Fruit fly (Drosophila melanogaster) whole organism: ENCODE measurements around the gene CG11951.

ENCODE experiments used
- EcR ChIP-seq, 2 experiments: fragments of >200 bp; optimal IDR thresholded peaks; 2 replicates each; lab custom pipeline; 2017; ENCODE audit warnings: missing biosample characterization in 2 of 2, missing genetic modification characterization in 2 of 2, missing genetic modification reagents in 2 of 2
- pan ChIP-seq: fragments of >200 bp; optimal IDR thresholded peaks from 2 replicates; lab custom pipeline; 2017
- psq ChIP-seq: fragments of >200 bp; optimal IDR thresholded peaks from 2 replicates; lab custom pipeline; 2017

DNA sequence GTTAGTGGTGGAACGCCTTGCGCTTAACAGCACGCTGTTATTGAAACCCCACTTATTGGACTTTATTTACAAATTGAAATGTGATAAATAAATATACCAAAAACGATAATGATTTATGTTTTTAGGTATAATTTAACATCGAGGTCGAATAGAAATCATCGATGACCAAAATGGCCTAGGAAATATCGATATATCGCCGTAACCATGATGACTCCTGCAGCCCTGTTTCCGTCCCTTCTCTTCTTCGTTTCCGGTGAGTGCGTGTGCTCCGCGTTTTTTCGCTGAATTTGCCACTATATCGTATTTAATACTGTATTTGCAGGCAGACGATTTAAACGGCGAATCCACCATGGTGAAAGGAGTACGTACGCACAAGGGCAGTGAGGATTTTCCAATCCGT, 18.6 kb downstream of the CG11951 start, which contains the start of gene eEF1gamma:
- TF ChIP-seq pan (lab: Kevin White, UChicago): no peak
- TF ChIP-seq psq (lab: Kevin White, UChicago): no peak
- TF ChIP-seq EcR (GFP tag; optimal IDR thresholded peaks at IDR 0.05; lab: Kevin White, UChicago): no peak
